Worm (Caenorhabditis elegans): Measurements from ENCODE around the gene F37C4.8.

ce11 chrIV:3856190-3856589 lies 24.8 kb downstream of the F37C4.8 start:
- TF ChIP-seq nhr-12 (tag; optimal IDR thresholded peaks at IDR 0.05) (no peak), cnd-1 (tag; optimal IDR thresholded peaks at IDR 0.05) (no peak), lin-13 (tag; optimal IDR thresholded peaks at IDR 0.05) (no peak), mab-5 (tag; optimal IDR thresholded peaks at IDR 0.05) (no peak), nhr-237 (tag; optimal IDR thresholded peaks at IDR 0.05) (no peak), unc-39 (tag; optimal IDR thresholded peaks at IDR 0.05) (no peak), nhr-76 (tag; optimal IDR thresholded peaks at IDR 0.05) (no peak), pha-4 (tag; optimal IDR thresholded peaks at IDR 0.05) (no peak), flh-1 (GFP tag; optimal IDR thresholded peaks at IDR 0.05) (no peak), lsy-2 (tag; optimal IDR thresholded peaks at IDR 0.05) (peak; percentile 45)
